Worm (Caenorhabditis elegans) whole organism, L1 larva: ENCODE results near the gene Y57G11A.5.

ENCODE experiments used
- C34B4.2 ChIP-seq: sonication (generic microtip); optimal IDR thresholded peaks from 2 replicates; lab custom pipeline; 2017; ENCODE audit warnings: mild to moderate bottlenecking, missing genetic modification characterization, missing compliant biosample characterization
- fos-1 ChIP-seq: fragments of 150-350 bp; optimal IDR thresholded peaks from 2 replicates; lab custom pipeline; 2014; ENCODE audit warnings: missing biosample characterization, missing genetic modification characterization
- ztf-4 ChIP-seq: fragments of 150-350 bp; optimal IDR thresholded peaks from 2 replicates; lab custom pipeline; 2014; ENCODE audit warnings: missing biosample characterization, missing genetic modification characterization

DNA sequence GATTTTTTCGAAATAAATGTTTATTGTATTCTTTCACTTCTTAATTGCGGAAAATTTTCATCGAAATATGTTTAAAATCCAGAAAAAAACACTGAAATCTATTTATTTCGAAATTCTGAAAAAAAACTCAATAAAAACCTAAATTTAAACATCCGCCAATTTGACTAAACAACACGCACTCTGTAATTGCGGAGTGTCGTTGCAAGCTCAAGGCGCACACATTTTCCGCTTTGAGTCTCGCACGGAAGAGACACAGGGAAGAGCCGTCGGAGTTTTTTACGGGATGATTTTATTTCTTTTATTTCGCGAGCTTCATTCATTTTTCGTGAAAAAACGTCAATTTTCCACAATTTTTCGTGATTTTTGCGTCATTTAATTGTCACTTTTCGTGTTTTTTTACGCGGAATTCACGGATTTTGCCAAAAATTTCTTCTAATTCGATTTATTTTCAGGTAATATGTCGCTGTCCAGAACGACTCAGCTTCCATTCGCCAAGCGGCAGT is 48.2 kb downstream of the Y57G11A.5 start, which contains the start of gene dld-1:
- TF ChIP-seq fos-1 (tag; lab: Kevin White, UChicago) (peak; percentile 96), C34B4.2 (peak; percentile 58), ztf-4 (tag; lab: Kevin White, UChicago) (peak; percentile 90)
